Fruit fly (Drosophila melanogaster): ENCODE results near the gene CG5347.

DNA sequence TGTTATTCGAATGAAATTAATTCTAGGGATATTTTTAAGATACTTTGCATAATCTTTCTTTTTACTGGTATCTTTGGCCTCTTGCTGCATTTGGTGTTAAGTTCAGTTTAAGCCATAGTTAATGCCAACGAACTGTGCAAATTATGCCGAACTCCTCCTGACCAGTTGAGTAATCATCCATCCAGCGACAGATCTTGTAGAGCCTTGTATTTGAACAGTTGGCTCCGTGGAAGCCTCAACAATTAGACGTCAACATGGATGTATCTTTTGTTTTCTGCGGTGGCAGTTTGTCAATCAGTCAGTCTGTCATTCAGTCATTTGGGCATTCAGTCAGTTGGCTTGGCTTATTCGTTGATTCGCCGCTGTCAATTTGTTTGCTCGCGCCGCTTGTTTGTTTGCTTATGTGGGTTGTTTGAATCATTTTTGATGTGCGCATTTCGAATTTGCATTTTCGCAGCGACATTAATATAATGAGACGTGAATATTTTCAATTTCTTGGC, 26.1 kb downstream of the CG5347 start:
- TF ChIP-seq Mnt (GFP tag; optimal IDR thresholded peaks at IDR 0.05) (no peak), cic (GFP tag; optimal IDR thresholded peaks at IDR 0.05) (no peak), CG7101 (tag; optimal IDR thresholded peaks at IDR 0.05) (no peak), bab1 (GFP tag; optimal IDR thresholded peaks at IDR 0.05) (no peak), CG5204 (GFP tag; optimal IDR thresholded peaks at IDR 0.05) (no peak)
